Fruit fly (Drosophila melanogaster): ENCODE data around the gene bbx.

Gene bbx

dm6 chrX:21367363-21368072 lies 4.7 kb downstream of the bbx start (continued):
- TF ChIP-seq CG32772 (GFP tag; IDR thresholded peaks at IDR 0.05) (peak; percentile 94), CG1792 (GFP tag; optimal IDR thresholded peaks at IDR 0.05) (peak; percentile 89), gcm2 (GFP tag; optimal IDR thresholded peaks at IDR 0.05) (peak; percentile 93), CG7372 (GFP tag; IDR thresholded peaks at IDR 0.05) (peak; percentile 95), CG9609 (GFP tag; optimal IDR thresholded peaks at IDR 0.05) (peak; percentile 94), z (GFP tag; IDR thresholded peaks at IDR 0.05) (peak; percentile 67; the same call in 2 of the 3 replicates), CG10959 (GFP tag; IDR thresholded peaks at IDR 0.05) (peak; percentile 86), CG2129 (GFP tag; IDR thresholded peaks at IDR 0.05; ENCODE audit: partially characterized antibody) (no peak), CG14860 (GFP tag; IDR thresholded peaks at IDR 0.05; ENCODE audit: partially characterized antibody) (0 out of 3 replicates have a peak, but pooled peaks have one; percentile 24), emc (GFP tag; optimal IDR thresholded peaks at IDR 0.05) (peak; percentile 93), Doc2 (GFP tag; IDR thresholded peaks at IDR 0.05) (peak; percentile 89), tin (GFP tag; optimal IDR thresholded peaks at IDR 0.05) (peak; percentile 98), H2.0 (GFP tag; IDR thresholded peaks at IDR 0.05) (peak; percentile 93), wdn (GFP tag; IDR thresholded peaks at IDR 0.05) (peak; percentile 94), dmrt99B (tag; optimal IDR thresholded peaks at IDR 0.05) (peak; percentile 99), Opbp (GFP tag; IDR thresholded peaks at IDR 0.05; ENCODE audit: partially characterized antibody) (no peak), Bdp1 (GFP tag; optimal IDR thresholded peaks at IDR 0.05) (peak; percentile 91), Hand (GFP tag; optimal IDR thresholded peaks at IDR 0.05) (peak; percentile 96), CG10321 (GFP tag; IDR thresholded peaks at IDR 0.05) (peak; percentile 78), GATAe (GFP tag; conservative IDR thresholded peaks at IDR 0.05) (peak; percentile 83), Jarid2 (GFP tag; optimal IDR thresholded peaks at IDR 0.05) (peak; percentile 88), crc (GFP tag; optimal IDR thresholded peaks at IDR 0.05) (peak; percentile 92), Sry-δ (GFP tag; optimal IDR thresholded peaks at IDR 0.05) (peak; percentile 66), grn (GFP tag; optimal IDR thresholded peaks at IDR 0.05) (peak; percentile 62), kni (GFP tag; optimal IDR thresholded peaks at IDR 0.05) (peak; percentile 96), Ets65A (GFP tag) (peak; percentile 99), lov (optimal IDR thresholded peaks at IDR 0.05) (no peak), lov (GFP tag; IDR thresholded peaks at IDR 0.05) (peak; percentile 82), Fer1 (GFP tag; optimal IDR thresholded peaks at IDR 0.05) (peak; percentile 98), hth (optimal IDR thresholded peaks at IDR 0.05) (no peak), pzg (GFP tag; optimal IDR thresholded peaks at IDR 0.05) (peak; percentile 18), fd3F (GFP tag; optimal IDR thresholded peaks at IDR 0.05) (peak; percentile 97), trh (GFP tag; optimal IDR thresholded peaks at IDR 0.05) (peak; percentile 94), ap (GFP tag; IDR thresholded peaks at IDR 0.05) (peak; percentile 91), Ets97D (GFP tag; optimal IDR thresholded peaks at IDR 0.05) (peak; percentile 87), lab (GFP tag; optimal IDR thresholded peaks at IDR 0.05) (peak; percentile 99), pum (GFP tag; optimal IDR thresholded peaks at IDR 0.05) (peak; percentile 92), CG6854 (GFP tag; optimal IDR thresholded peaks at IDR 0.05) (peak; percentile 96), pho (GFP tag; optimal IDR thresholded peaks at IDR 0.05) (peak; percentile 97), gce (GFP tag; IDR thresholded peaks at IDR 0.05) (peak; percentile 89; the same call in 2 of the 3 replicates), CG17186 (GFP tag; optimal IDR thresholded peaks at IDR 0.05) (peak; percentile 86), CG8359 (GFP tag; optimal IDR thresholded peaks at IDR 0.05; ENCODE audit: borderline replicate concordance) (peak; percentile 91), gt (GFP tag; IDR thresholded peaks at IDR 0.05) (peak; percentile 92), Atf-2 (GFP tag; optimal IDR thresholded peaks at IDR 0.05) (peak; percentile 96), zfh1 (GFP tag; IDR thresholded peaks at IDR 0.05) (peak; percentile 94), CG11696 (GFP tag; IDR thresholded peaks at IDR 0.05) (peak; percentile 90), Gsc (GFP tag; IDR thresholded peaks at IDR 0.05) (peak; percentile 93), btn (GFP tag; optimal IDR thresholded peaks at IDR 0.05) (peak; percentile 86), eve (GFP tag; optimal IDR thresholded peaks at IDR 0.05) (peak in 1 of 2 experiments; percentile 98), prd (optimal IDR thresholded peaks at IDR 0.05) (no peak), prd (GFP tag; IDR thresholded peaks at IDR 0.05) (peak; percentile 96)

All from whole organism, embryonic.